Worm (Caenorhabditis elegans): ENCODE data around the gene B0024.13.

B0024.13 gene

DNA sequence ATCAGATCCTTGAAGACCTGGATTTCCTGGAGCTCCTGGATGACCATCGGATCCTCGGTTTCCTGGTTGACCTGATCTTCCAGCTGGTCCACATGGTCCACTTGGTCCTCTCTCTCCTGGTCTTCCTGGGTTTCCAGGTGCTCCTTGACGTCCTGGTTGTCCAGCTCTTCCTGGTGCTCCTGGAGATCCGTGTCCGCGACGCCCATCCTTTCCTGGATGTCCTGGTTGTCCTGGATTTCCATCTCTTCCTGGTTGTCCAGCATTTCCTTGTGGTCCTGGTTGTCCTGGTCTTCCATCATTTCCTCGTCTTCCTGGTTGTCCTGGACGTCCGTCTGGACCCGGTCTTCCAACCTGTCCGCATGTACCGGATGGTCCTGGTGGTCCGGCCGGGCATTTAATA lies 28.7 kb upstream of the B0024.13 start:
- TF ChIP-seq ceh-58 (GFP tag; IDR thresholded peaks at IDR 0.05): no peak
- no peak for TF ChIP-seq bed-2 (GFP tag; IDR thresholded peaks at IDR 0.05)
- TF ChIP-seq athp-1 (tag; optimal IDR thresholded peaks at IDR 0.05): no peak
- TF ChIP-seq mel-28 (tag; optimal IDR thresholded peaks at IDR 0.05; ENCODE audit: borderline replicate concordance): no peak
- TF ChIP-seq B0019.2 (GFP tag; conservative IDR thresholded peaks at IDR 0.05): no peak
- TF ChIP-seq B0035.1 (tag; optimal IDR thresholded peaks at IDR 0.05): no peak
- TF ChIP-seq ztf-26 (tag; optimal IDR thresholded peaks at IDR 0.05): no peak
- no peak for TF ChIP-seq snpc-3.4 (tag; optimal IDR thresholded peaks at IDR 0.05)
- no peak for TF ChIP-seq K11D2.4 (GFP tag; IDR thresholded peaks at IDR 0.05)
- TF ChIP-seq F22D6.2 (tag; optimal IDR thresholded peaks at IDR 0.05): no peak
- TF ChIP-seq hlh-12 (tag; optimal IDR thresholded peaks at IDR 0.05): no peak
- TF ChIP-seq repo-1 (tag; optimal IDR thresholded peaks at IDR 0.05): no peak
- TF ChIP-seq C06A6.2 (GFP tag; conservative IDR thresholded peaks at IDR 0.05): no peak
- TF ChIP-seq F57A8.1 (GFP tag; optimal IDR thresholded peaks at IDR 0.05): no peak
- TF ChIP-seq tbx-9 (tag; optimal IDR thresholded peaks at IDR 0.05; ENCODE audit: borderline replicate concordance): no peak
- TF ChIP-seq dpff-1 (tag; optimal IDR thresholded peaks at IDR 0.05): no peak
- TF ChIP-seq attf-6 (GFP tag; IDR thresholded peaks at IDR 0.05): no peak
- no peak for TF ChIP-seq Y53F4B.3 (GFP tag; IDR thresholded peaks at IDR 0.05)
- TF ChIP-seq pbrm-1 (GFP tag; IDR thresholded peaks at IDR 0.05): no peak
- no peak for TF ChIP-seq unc-130 (GFP tag; optimal IDR thresholded peaks at IDR 0.05)

DNA sequence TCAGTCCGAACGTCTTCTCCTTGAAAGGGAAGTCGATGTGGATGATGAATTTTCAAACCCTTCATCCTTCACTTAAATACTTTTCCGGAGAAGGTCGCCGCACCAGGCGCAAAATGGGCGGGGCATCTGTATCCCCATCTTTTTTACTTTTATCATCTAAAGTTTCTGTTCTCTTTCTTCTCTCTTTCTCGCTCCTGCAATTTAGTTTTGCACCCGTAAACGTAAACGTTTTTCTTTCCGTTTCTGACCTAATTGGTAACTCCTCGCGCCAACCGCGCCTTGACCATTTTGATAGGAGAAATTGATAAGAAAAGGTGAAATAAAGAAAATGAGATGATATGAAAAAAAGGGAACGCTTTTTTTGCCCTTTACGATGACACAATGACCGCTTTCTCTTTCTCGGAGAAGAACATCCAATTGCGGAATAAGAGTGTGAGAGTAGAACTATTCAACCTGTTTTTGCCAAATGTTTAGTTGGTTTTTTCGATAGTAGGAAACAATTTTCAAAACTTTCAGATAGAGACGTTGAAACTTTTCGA lies 27.6 kb upstream of the B0024.13 start, which contains the start of gene col-149:
TSS of gene col-149 (minus strand) at position 51 of the 539 bp plus-strand sequence.
- no peak for TF ChIP-seq F22D6.2 (tag; optimal IDR thresholded peaks at IDR 0.05)
- TF ChIP-seq nhr-80 (tag; optimal IDR thresholded peaks at IDR 0.05): peak; percentile 32

DNA sequence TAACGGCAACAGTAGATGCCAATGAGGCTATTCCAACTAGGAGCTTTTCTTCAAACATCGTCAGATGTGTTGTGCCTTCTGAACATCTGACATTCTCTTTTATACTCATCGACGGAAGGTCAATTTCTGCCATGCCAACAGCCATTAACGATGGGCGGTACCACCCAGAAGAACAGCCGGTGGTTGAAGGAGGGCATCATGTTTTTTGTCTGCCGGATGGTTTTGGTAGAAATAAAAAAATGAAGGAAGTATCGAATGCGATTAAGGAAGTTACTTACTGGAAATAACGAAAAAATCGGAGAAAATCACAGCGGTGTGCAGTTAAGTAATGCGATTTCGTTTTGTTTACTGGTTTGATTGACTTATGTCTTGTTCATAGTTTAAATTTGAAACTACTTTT lies 26.0 kb upstream of the B0024.13 start, which contains the start of gene col-150:
TSS of gene col-150 (minus strand) at position 101 of the 400 bp plus-strand sequence.
- TF ChIP-seq B0261.1 (tag; optimal IDR thresholded peaks at IDR 0.05): no peak
- TF ChIP-seq ama-1 (optimal IDR thresholded peaks at IDR 0.05): no peak
- no peak for TF ChIP-seq ama-1 (GFP tag; optimal IDR thresholded peaks at IDR 0.05)
- TF ChIP-seq rec-8 (tag; optimal IDR thresholded peaks at IDR 0.05): no peak
- no peak for TF ChIP-seq F52B5.7 (tag; optimal IDR thresholded peaks at IDR 0.05)
- no peak for TF ChIP-seq snpc-3.4 (tag; optimal IDR thresholded peaks at IDR 0.05)
- TF ChIP-seq ekl-4 (GFP tag; IDR thresholded peaks at IDR 0.05): no peak

- no peak for TF ChIP-seq nhr-120 (GFP tag; IDR thresholded peaks at IDR 0.05)
Measured at ce11 chrV:10297099-10297498, 23.4 kb upstream of the B0024.13 start, which contains the start of gene B0024.4. Gene B0024.4 (plus strand): TSS chrV:10297399.

ce11 chrV:10307283-10307682 lies 13.2 kb upstream of the B0024.13 start, which contains the start of gene che-12:
Gene che-12 (minus strand): TSS chrV:10307383.
- TF ChIP-seq nhr-80 (tag; optimal IDR thresholded peaks at IDR 0.05) (no peak), lin-35 (GFP tag; optimal IDR thresholded peaks at IDR 0.05) (no peak), B0336.3 (GFP tag; IDR thresholded peaks at IDR 0.05) (no peak), zfh-2 (GFP tag; conservative IDR thresholded peaks at IDR 0.05) (no peak), nfya-2 (GFP tag; IDR thresholded peaks at IDR 0.05) (no peak), dox-1 (GFP tag; IDR thresholded peaks at IDR 0.05) (no peak), hrde-1 (tag; optimal IDR thresholded peaks at IDR 0.05; ENCODE audit: borderline replicate concordance) (no peak), pbrm-1 (GFP tag; IDR thresholded peaks at IDR 0.05) (no peak), fkh-3 (tag; optimal IDR thresholded peaks at IDR 0.05) (no peak), egrh-3 (GFP tag; IDR thresholded peaks at IDR 0.05) (no peak), nhr-120 (GFP tag; IDR thresholded peaks at IDR 0.05) (no peak), K11D2.4 (GFP tag; IDR thresholded peaks at IDR 0.05) (no peak), ztf-26 (tag; optimal IDR thresholded peaks at IDR 0.05) (no peak), attf-5 (GFP tag; optimal IDR thresholded peaks at IDR 0.05) (no peak)
